Worm (Caenorhabditis elegans): ENCODE measurements around the gene T13A10.1.

Gene T13A10.1

ce11 chrIV:6282143-6282542, 6.3 kb downstream of the T13A10.1 start, which contains the start of gene srv-32:
TSS of gene srv-32 (minus strand) at chrIV:6282243.
- no peak for TF ChIP-seq pes-1 (GFP tag; IDR thresholded peaks at IDR 0.05)
- no peak for TF ChIP-seq tra-4 (tag; optimal IDR thresholded peaks at IDR 0.05)
- no peak for TF ChIP-seq F13C5.2 (tag; optimal IDR thresholded peaks at IDR 0.05)
- no peak for TF ChIP-seq hmbx-1 (tag; optimal IDR thresholded peaks at IDR 0.05)
- no peak for TF ChIP-seq ets-7 (tag; optimal IDR thresholded peaks at IDR 0.05)
- TF ChIP-seq tbx-37 (GFP tag; conservative IDR thresholded peaks at IDR 0.05), result no peak
- no peak for TF ChIP-seq hnd-1 (tag; optimal IDR thresholded peaks at IDR 0.05)
- TF ChIP-seq ama-1 (optimal IDR thresholded peaks at IDR 0.05), result no peak
- TF ChIP-seq B0310.2 (tag; optimal IDR thresholded peaks at IDR 0.05), result no peak
- TF ChIP-seq scrt-1 (GFP tag; IDR thresholded peaks at IDR 0.05), result no peak
- no peak for TF ChIP-seq flt-1 (GFP tag; IDR thresholded peaks at IDR 0.05)
- no peak for TF ChIP-seq hmg-4 (GFP tag; optimal IDR thresholded peaks at IDR 0.05)
- no peak for TF ChIP-seq sea-1 (GFP tag; conservative IDR thresholded peaks at IDR 0.05)
- no peak for TF ChIP-seq ceh-36 (tag; optimal IDR thresholded peaks at IDR 0.05)

ce11 chrIV:6284277-6284676, 8.4 kb downstream of the T13A10.1 start, which contains the start of gene ops-1:
TSS of gene ops-1 (minus strand) at chrIV:6284377.
- TF ChIP-seq hmg-4 (GFP tag; optimal IDR thresholded peaks at IDR 0.05) (no peak), sea-1 (GFP tag; conservative IDR thresholded peaks at IDR 0.05) (no peak), hmbx-1 (tag; optimal IDR thresholded peaks at IDR 0.05) (no peak), scrt-1 (GFP tag; IDR thresholded peaks at IDR 0.05) (no peak), tbx-11 (GFP tag; IDR thresholded peaks at IDR 0.05) (no peak), pes-1 (GFP tag; IDR thresholded peaks at IDR 0.05) (no peak), flt-1 (GFP tag; IDR thresholded peaks at IDR 0.05) (no peak), F13C5.2 (tag; optimal IDR thresholded peaks at IDR 0.05) (no peak), tbx-37 (GFP tag; conservative IDR thresholded peaks at IDR 0.05) (no peak), aly-1 (tag; optimal IDR thresholded peaks at IDR 0.05) (no peak), ama-1 (optimal IDR thresholded peaks at IDR 0.05) (no peak), tra-4 (tag; optimal IDR thresholded peaks at IDR 0.05) (no peak), ceh-13 (GFP tag; optimal IDR thresholded peaks at IDR 0.05) (no peak)

DNA sequence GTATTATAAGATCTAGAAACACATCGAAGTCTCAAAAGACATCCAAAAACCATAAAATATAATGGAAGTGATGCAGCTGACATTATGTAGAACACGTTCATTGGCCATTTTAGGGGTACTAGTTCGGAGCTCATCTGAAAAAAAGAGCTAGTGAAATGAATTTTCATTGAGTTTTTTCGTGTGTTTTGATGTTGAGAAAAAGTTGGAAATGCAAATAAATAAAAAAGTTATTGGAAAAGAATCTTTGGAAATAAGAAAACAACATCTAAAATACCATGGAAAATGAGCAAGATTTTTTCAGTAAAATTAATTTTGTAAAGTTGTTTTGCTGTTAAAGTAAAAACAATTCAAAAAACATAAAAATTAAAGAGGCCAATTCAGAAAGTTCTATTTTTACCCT, 14.9 kb downstream of the T13A10.1 start, which contains the start of gene srv-24:
srv-24 (minus strand) TSS at position 101 of the 400 bp plus-strand sequence.
- TF ChIP-seq hnd-1 (tag; optimal IDR thresholded peaks at IDR 0.05), result no peak
- TF ChIP-seq scrt-1 (GFP tag; IDR thresholded peaks at IDR 0.05), result no peak
- TF ChIP-seq tbx-37 (GFP tag; conservative IDR thresholded peaks at IDR 0.05), result no peak

DNA sequence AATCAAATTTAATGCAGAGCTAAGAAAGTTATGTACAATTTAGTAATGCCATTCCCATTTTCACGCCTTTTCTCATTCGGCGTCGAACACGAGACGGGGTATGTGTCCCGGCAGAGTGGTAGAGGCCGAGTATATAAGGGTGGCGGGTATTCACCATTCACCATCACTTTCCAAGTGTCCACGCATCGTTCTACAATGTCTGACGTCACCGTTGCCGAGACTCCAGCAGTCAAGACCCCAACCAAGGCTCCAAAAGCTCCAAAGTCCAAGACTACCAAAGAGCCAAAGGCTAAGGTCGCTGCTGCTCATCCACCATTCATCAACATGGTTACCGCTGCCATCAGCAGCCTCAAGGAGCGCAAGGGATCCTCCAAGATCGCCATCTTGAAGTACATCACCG, 18.2 kb downstream of the T13A10.1 start, which contains the start of gene hil-2:
hil-2 (plus strand) TSS at position 160 of the 400 bp plus-strand sequence.
- TF ChIP-seq flt-1 (GFP tag; IDR thresholded peaks at IDR 0.05) (peak; percentile 53; the same call in 1 of the 2 replicates), B0310.2 (tag; optimal IDR thresholded peaks at IDR 0.05) (no peak), sea-1 (GFP tag; conservative IDR thresholded peaks at IDR 0.05) (0 out of 2 replicates have a peak, but pooled peaks have one; percentile 37), ets-7 (tag; optimal IDR thresholded peaks at IDR 0.05) (no peak), ceh-13 (GFP tag; optimal IDR thresholded peaks at IDR 0.05) (no peak), tbx-11 (GFP tag; IDR thresholded peaks at IDR 0.05) (0 out of 2 replicates have a peak, but pooled peaks have one; percentile 13), aly-1 (tag; optimal IDR thresholded peaks at IDR 0.05) (no peak), scrt-1 (GFP tag; IDR thresholded peaks at IDR 0.05) (no peak), ceh-36 (tag; optimal IDR thresholded peaks at IDR 0.05) (no peak), hmbx-1 (tag; optimal IDR thresholded peaks at IDR 0.05) (no peak), tra-4 (tag; optimal IDR thresholded peaks at IDR 0.05) (no peak), hmg-4 (GFP tag; optimal IDR thresholded peaks at IDR 0.05) (no peak), ama-1 (optimal IDR thresholded peaks at IDR 0.05) (peak; percentile 93), F13C5.2 (tag; optimal IDR thresholded peaks at IDR 0.05) (no peak), tbx-37 (GFP tag; conservative IDR thresholded peaks at IDR 0.05) (no peak)

- TF ChIP-seq flt-1 (GFP tag; IDR thresholded peaks at IDR 0.05) (no peak), hnd-1 (tag; optimal IDR thresholded peaks at IDR 0.05) (no peak), hmg-4 (GFP tag; optimal IDR thresholded peaks at IDR 0.05) (no peak), ets-7 (tag; optimal IDR thresholded peaks at IDR 0.05) (no peak), sea-1 (GFP tag; conservative IDR thresholded peaks at IDR 0.05) (no peak), hmbx-1 (tag; optimal IDR thresholded peaks at IDR 0.05) (no peak), scrt-1 (GFP tag; IDR thresholded peaks at IDR 0.05) (no peak), tbx-37 (GFP tag; conservative IDR thresholded peaks at IDR 0.05) (no peak)
Observed at ce11 chrIV:6298253-6298652, 22.4 kb downstream of the T13A10.1 start, which contains the start of gene srv-27. TSS of gene srv-27 (minus strand) at chrIV:6298353.

ce11 chrIV:6299523-6299922, 23.6 kb downstream of the T13A10.1 start:
- no peak for TF ChIP-seq ceh-36 (tag; optimal IDR thresholded peaks at IDR 0.05)
- TF ChIP-seq aly-1 (tag; optimal IDR thresholded peaks at IDR 0.05), result no peak
- TF ChIP-seq B0310.2 (tag; optimal IDR thresholded peaks at IDR 0.05), result no peak
- TF ChIP-seq ceh-13 (GFP tag; optimal IDR thresholded peaks at IDR 0.05), result no peak
- no peak for TF ChIP-seq tbx-11 (GFP tag; IDR thresholded peaks at IDR 0.05)
- TF ChIP-seq tbx-37 (GFP tag; conservative IDR thresholded peaks at IDR 0.05), result no peak
- no peak for TF ChIP-seq F13C5.2 (tag; optimal IDR thresholded peaks at IDR 0.05)
- TF ChIP-seq hnd-1 (tag; optimal IDR thresholded peaks at IDR 0.05), result no peak
- TF ChIP-seq hmbx-1 (tag; optimal IDR thresholded peaks at IDR 0.05), result no peak
- no peak for TF ChIP-seq flt-1 (GFP tag; IDR thresholded peaks at IDR 0.05)
- no peak for TF ChIP-seq tra-4 (tag; optimal IDR thresholded peaks at IDR 0.05)
- TF ChIP-seq pes-1 (GFP tag; IDR thresholded peaks at IDR 0.05), result no peak

ce11 chrIV:6301764-6302163, 25.9 kb downstream of the T13A10.1 start, which contains the start of gene srv-26:
TSS of gene srv-26 (minus strand) at chrIV:6301864.
- TF ChIP-seq ets-7 (tag; optimal IDR thresholded peaks at IDR 0.05), result no peak
- no peak for TF ChIP-seq hmg-4 (GFP tag; optimal IDR thresholded peaks at IDR 0.05)

DNA sequence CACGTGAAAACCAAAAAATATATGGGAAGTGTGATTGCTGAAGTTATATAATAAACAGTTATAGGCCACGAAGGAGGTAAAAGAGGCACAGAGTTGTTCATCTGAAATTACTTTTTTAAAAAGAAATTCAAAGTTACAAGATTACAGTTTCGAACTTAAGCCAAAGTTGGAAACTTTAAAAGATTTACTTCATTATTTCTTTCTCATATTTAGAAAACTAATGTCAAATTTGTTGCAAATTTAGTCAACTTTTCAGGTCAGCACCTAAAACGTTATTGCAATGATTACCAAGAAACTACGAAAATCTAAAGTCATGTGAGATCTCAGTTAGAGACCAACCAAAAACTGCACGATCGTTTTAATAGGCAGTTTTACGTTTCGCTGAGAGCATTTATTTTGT, 27.8 kb downstream of the T13A10.1 start, which contains the start of gene srv-25:
srv-25 (minus strand) TSS at position 101 of the 400 bp plus-strand sequence.
- TF ChIP-seq hnd-1 (tag; optimal IDR thresholded peaks at IDR 0.05) (no peak), hmbx-1 (tag; optimal IDR thresholded peaks at IDR 0.05) (no peak), tbx-37 (GFP tag; conservative IDR thresholded peaks at IDR 0.05) (no peak), ceh-13 (GFP tag; optimal IDR thresholded peaks at IDR 0.05) (no peak), B0310.2 (tag; optimal IDR thresholded peaks at IDR 0.05) (no peak), ets-7 (tag; optimal IDR thresholded peaks at IDR 0.05) (no peak)

Measured in whole organism, early embryonic.